Fruit fly (Drosophila melanogaster): ENCODE measurements around the gene CG32213.
A peak's percentile ranks its signal among the peaks of the same experiment; 100 is the strongest.
"Not testable (repeated sequence)": the region's sequence is repeated elsewhere in the genome, so short reads cannot be mapped to it uniquely, and the experiment has no call there.

CG32213 gene

DNA sequence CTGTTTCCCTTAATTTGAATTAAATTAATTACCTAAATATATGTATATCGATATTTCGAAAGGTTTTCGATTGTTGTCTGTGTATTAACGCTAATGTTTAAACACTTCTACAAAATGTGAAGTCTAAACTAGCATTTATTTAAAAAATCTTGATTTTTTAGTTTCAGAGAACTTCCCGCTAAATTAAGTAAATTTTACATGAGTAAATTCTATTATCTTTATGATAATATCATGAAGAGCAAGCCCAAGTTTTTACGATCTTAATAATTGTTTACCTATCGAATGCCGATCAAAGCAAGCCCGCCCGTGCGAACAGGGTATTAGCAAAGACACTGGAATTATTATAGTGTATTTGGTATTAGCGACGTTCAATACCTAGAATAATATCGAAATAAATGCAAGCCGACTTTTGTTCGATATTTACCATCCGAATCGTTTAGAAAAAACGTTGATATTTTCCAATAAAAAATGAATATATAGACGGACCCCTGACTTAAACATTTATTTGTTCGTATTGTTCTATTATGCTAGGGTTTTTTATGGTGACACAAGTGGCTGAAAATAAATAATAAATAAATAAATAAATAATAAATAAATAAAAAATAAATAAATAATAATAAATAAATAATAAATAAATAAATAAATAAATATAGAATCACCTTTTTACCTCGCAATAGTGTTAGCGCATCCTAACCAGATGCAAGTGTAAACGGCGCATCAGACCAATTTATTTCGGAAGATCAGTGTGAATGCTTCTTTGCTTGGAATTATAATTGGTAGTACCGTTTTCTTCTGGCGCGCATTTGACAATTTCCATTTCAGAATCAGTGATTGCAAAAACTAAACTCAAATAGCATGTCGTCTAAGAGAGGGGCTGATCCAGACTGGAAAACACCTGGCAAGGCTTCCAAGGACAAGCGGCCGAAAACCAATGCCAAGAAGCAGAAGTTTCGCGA lies 29.0 kb upstream of the CG32213 start, which contains the start of the genes CG33062 and Chd3 (continued):
- TF ChIP-seq ro (GFP tag; IDR thresholded peaks at IDR 0.05) = no peak
- TF ChIP-seq CG31224 (GFP tag; IDR thresholded peaks at IDR 0.05) = peak; percentile 22; the same call in 1 of the 2 replicates
- peak; percentile 4 for TF ChIP-seq CG2116 (GFP tag; optimal IDR thresholded peaks at IDR 0.05)
- TF ChIP-seq CG5953 (GFP tag; IDR thresholded peaks at IDR 0.05) = no peak
- peak; percentile 97 for TF ChIP-seq ssp (GFP tag; IDR thresholded peaks at IDR 0.05)
- peak in 1 of 2 experiments; percentile 32 for TF ChIP-seq Eip74EF (GFP tag; optimal IDR thresholded peaks at IDR 0.05)
- TF ChIP-seq CG14667 (GFP tag; IDR thresholded peaks at IDR 0.05) = no peak
- peak; percentile 11 for TF ChIP-seq Sry-δ (GFP tag; optimal IDR thresholded peaks at IDR 0.05)
- no peak for TF ChIP-seq zfh2 (GFP tag; optimal IDR thresholded peaks at IDR 0.05)
- no peak for TF ChIP-seq nom (GFP tag; optimal IDR thresholded peaks at IDR 0.05)
- no peak for TF ChIP-seq ttk (GFP tag; IDR thresholded peaks at IDR 0.05)

DNA sequence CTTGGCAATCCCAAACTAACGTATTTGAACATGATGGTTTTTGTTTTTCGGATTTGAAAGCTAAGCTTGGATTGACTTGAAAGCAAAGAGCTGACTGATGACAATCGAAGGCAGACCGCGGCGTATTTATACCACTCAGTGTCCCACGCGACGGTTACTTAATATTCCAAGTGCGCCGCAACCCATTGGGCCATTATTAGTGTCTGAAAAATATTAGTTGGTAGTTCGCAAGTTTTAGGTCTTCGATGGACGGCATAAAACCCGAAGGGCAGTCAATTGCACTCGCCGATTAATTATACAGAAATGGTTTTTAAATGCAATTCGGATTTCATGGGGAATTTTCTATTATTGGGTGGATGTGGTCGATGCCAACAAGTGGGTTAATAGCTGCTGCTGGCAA lies 11.0 kb upstream of the CG32213 start, which contains the start of gene CG14095:
CG14095 (minus strand) TSS at position 101 of the 400 bp plus-strand sequence.
- no peak for TF ChIP-seq Scr (GFP tag; IDR thresholded peaks at IDR 0.05; ENCODE audit: partially characterized antibody)
- no peak for TF ChIP-seq CG10267 (tag; optimal IDR thresholded peaks at IDR 0.05)

DNA sequence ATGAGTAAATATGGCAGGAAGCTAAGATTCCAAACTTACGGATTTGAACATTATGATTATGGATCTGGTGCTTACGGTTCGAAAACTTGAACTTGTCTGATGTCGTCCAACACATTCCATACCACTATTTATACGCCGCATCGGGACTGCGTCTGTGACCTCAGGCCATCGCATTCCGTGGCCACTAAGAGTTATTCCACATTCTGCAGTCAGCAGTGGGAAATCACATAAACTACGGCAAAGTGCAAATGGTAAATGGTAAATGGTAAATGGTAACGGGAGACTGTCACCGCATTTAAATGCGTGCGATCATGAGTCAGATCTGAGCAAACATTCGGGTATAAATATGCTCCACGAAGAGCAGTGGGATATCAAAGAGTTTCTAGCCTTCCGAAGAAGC lies 8.7 kb upstream of the CG32213 start, which contains the start of the genes CG14096 and CG32214:
CG14096 (minus strand) TSS at position 101 of the 400 bp plus-strand sequence.
CG32214 (plus strand) TSS at position 368 of the 400 bp plus-strand sequence.
- TF ChIP-seq CG2889 (GFP tag; IDR thresholded peaks at IDR 0.05); CG11560 (tag; IDR thresholded peaks at IDR 0.05); nau (GFP tag; optimal IDR thresholded peaks at IDR 0.05): not testable (repeated sequence)

DNA sequence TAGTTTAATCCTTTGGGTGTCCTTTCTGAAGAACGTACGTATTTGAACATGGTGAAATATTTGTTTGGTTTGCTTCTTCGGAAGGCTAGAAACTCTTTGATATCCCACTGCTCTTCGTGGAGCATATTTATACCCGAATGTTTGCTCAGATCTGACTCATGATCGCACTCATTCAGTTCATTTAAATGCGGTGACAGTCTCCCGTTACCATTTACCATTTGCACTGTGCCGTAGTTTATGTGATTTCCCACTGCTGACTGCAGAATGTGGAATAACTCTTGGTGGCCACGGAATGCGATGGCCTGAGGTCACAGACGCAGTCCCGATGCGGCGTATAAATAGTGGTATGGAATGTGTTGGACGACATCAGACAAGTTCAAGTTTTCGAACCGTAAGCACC lies 3.5 kb upstream of the CG32213 start, which contains the start of the genes 825-Oak and CG12519:
825-Oak (minus strand) TSS at position 101 of the 400 bp plus-strand sequence.
CG12519 (plus strand) TSS at position 364 of the 400 bp plus-strand sequence.
- not testable (repeated sequence) for TF ChIP-seq CrebB (tag; optimal IDR thresholded peaks at IDR 0.05); Dbx (GFP tag; IDR thresholded peaks at IDR 0.05); en (GFP tag; optimal IDR thresholded peaks at IDR 0.05)

DNA sequence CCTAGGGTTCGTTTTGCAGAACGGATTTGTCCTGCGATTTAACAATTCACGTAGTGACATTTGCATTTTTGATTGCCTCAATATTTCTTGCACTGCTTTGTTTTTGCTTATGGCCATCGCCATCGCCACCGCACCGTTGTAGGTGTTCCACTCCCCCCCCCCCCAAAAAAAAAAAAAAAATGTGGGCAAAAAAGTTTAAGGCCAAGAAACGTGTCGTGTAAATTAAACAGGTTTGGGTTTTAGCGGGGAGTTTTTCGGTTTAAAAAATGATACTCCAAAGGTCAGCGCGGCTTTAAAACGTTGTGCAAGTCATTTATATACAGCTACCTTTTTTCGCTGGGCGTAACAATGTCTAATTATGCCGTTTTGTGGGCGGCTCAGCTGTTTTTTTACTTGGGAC lies 5.6 kb downstream of the CG32213 start:
- TF ChIP-seq tin (GFP tag; optimal IDR thresholded peaks at IDR 0.05) (no peak), CG1024 (GFP tag; IDR thresholded peaks at IDR 0.05) (no peak), gfzf (GFP tag; optimal IDR thresholded peaks at IDR 0.05) (no peak), chinmo (GFP tag; IDR thresholded peaks at IDR 0.05; ENCODE audit: partially characterized antibody) (peak; percentile 52; the same call in 1 of the 4 replicates), CG1602 (GFP tag; optimal IDR thresholded peaks at IDR 0.05) (no peak), Chrac-16 (GFP tag; optimal IDR thresholded peaks at IDR 0.05) (no peak), mirr (GFP tag; optimal IDR thresholded peaks at IDR 0.05) (no peak), zfh2 (GFP tag; optimal IDR thresholded peaks at IDR 0.05) (no peak), z (GFP tag; IDR thresholded peaks at IDR 0.05) (no peak), lbe (GFP tag; optimal IDR thresholded peaks at IDR 0.05) (no peak), CG13287 (GFP tag; IDR thresholded peaks at IDR 0.05; ENCODE audit: partially characterized antibody) (no peak), klu (GFP tag; IDR thresholded peaks at IDR 0.05) (no peak), slou (GFP tag; optimal IDR thresholded peaks at IDR 0.05) (no peak), CG30431 (GFP tag; optimal IDR thresholded peaks at IDR 0.05) (no peak), CG11456 (GFP tag; IDR thresholded peaks at IDR 0.05) (no peak), mld (GFP tag; IDR thresholded peaks at IDR 0.05; ENCODE audit: partially characterized antibody) (no peak), grau (tag; optimal IDR thresholded peaks at IDR 0.05) (no peak), Hr78 (GFP tag; optimal IDR thresholded peaks at IDR 0.05) (peak in 1 of 2 experiments; percentile 1), sqz (GFP tag; optimal IDR thresholded peaks at IDR 0.05) (peak; percentile 48), chif (GFP tag; optimal IDR thresholded peaks at IDR 0.05) (no peak), CG2199 (GFP tag; IDR thresholded peaks at IDR 0.05) (no peak)

Data from whole organism, embryonic.